Worm (Caenorhabditis elegans) whole organism, young adult: ENCODE results near the gene K12H6.10.
A peak's percentile ranks its signal among the peaks of the same experiment; 100 is the strongest.

Experiments used
- F23B12.7 ChIP-seq: sonication (generic microtip); optimal IDR thresholded peaks from 2 replicates; lab custom pipeline; 2017; ENCODE audit warnings: missing genetic modification characterization, mild to moderate bottlenecking, missing compliant biosample characterization, antibody characterized with exemption, moderate library complexity; ENCODE audit not compliant: insufficient read depth
- F57A8.1 ChIP-seq: fragments of 200-800 bp; sonication (Bioruptor generic); optimal IDR thresholded peaks from 2 replicates; lab custom pipeline; 2018; ENCODE audit warnings: mild to moderate bottlenecking, missing genetic modification characterization, moderate library complexity, missing compliant biosample characterization
- F57C9.4 ChIP-seq: sonication (generic microtip); optimal IDR thresholded peaks from 2 replicates; lab custom pipeline; 2017; ENCODE audit warnings: mild to moderate bottlenecking, missing genetic modification characterization, missing compliant biosample characterization
- Y53G8AR.9 ChIP-seq: fragments of 200-800 bp; sonication (Bioruptor generic); conservative IDR thresholded peaks from 2 replicates; pipeline ENCODE4 v1.3.6; 2022; ENCODE audit warnings: missing genetic modification reagents, missing genetic modification characterization, missing compliant biosample characterization
- Y56A3A.18 ChIP-seq: fragments of 200-800 bp; sonication (Bioruptor generic); IDR thresholded peaks from 2 replicates; pipeline ENCODE4 v1.3.6; 2022; ENCODE audit warnings: missing genetic modification reagents, missing genetic modification characterization, missing compliant biosample characterization
- aptf-3 ChIP-seq: fragments of 200-800 bp; sonication (Bioruptor generic); IDR thresholded peaks from 2 replicates; pipeline ENCODE4 v1.3.6; 2022; ENCODE audit warnings: missing genetic modification characterization, missing compliant biosample characterization
- attf-5 ChIP-seq: fragments of 200-800 bp; sonication (Bioruptor generic); optimal IDR thresholded peaks from 2 replicates; lab custom pipeline; 2018; ENCODE audit warnings: mild to moderate bottlenecking, missing genetic modification characterization, missing compliant biosample characterization
- cebp-1 ChIP-seq, 2 experiments: fragments of 200-800 bp in 1 of 2; sonication (Bioruptor generic) in 1 of 2; sonication (generic microtip) in 1 of 2; IDR thresholded peaks in 1 of 2; optimal IDR thresholded peaks in 1 of 2; 2 replicates each; pipeline versions ENCODE4 v1.3.6 to Lab custom; 2017 to 2022; ENCODE audit warnings: missing compliant biosample characterization in 2 of 2, missing genetic modification characterization in 2 of 2, mild to moderate bottlenecking in 1 of 2, missing genetic modification reagents in 1 of 2, moderate library complexity in 1 of 2
- ceh-100 ChIP-seq: fragments of 200-800 bp; sonication (Bioruptor generic); IDR thresholded peaks from 2 replicates; pipeline ENCODE4 v1.3.6; 2022; ENCODE audit warnings: missing genetic modification reagents, missing genetic modification characterization, missing compliant biosample characterization
- ceh-27 ChIP-seq: fragments of 200-800 bp; sonication (Bioruptor generic); optimal IDR thresholded peaks from 2 replicates; lab custom pipeline; 2018; ENCODE audit warnings: mild to moderate bottlenecking, missing genetic modification characterization, moderate library complexity, missing compliant biosample characterization
- dpl-1 ChIP-seq: fragments of 150-350 bp; optimal IDR thresholded peaks from 2 replicates; lab custom pipeline; 2014; ENCODE audit warnings: missing biosample characterization, missing genetic modification reagents, missing genetic modification characterization
- efl-1 ChIP-seq: fragments of 150-350 bp; optimal IDR thresholded peaks from 2 replicates; lab custom pipeline; 2014; ENCODE audit warnings: missing biosample characterization, missing genetic modification reagents, missing genetic modification characterization
- him-1 ChIP-seq: sonication (generic microtip); optimal IDR thresholded peaks from 2 replicates; lab custom pipeline; 2016; ENCODE audit warnings: missing genotype, missing genetic modification reagents, missing genetic modification characterization, missing compliant biosample characterization
- hlh-12 ChIP-seq: sonication (generic microtip); optimal IDR thresholded peaks from 2 replicates; lab custom pipeline; 2016; ENCODE audit warnings: missing genetic modification characterization, missing compliant biosample characterization
- hmg-1.2 ChIP-seq: fragments of 200-800 bp; sonication (Bioruptor generic); IDR thresholded peaks from 2 replicates; pipeline ENCODE4 v1.3.6; 2022; ENCODE audit warnings: missing genetic modification reagents, missing genetic modification characterization, missing compliant biosample characterization
- hrde-1 ChIP-seq: sonication (generic microtip); optimal IDR thresholded peaks from 2 replicates; lab custom pipeline; 2016; ENCODE audit warnings: missing genetic modification characterization, mild to moderate bottlenecking, missing compliant biosample characterization, moderate library complexity, missing genotype, missing genetic modification reagents, borderline replicate concordance
- lag-1 ChIP-seq: fragments of 200-800 bp; sonication (Bioruptor generic); IDR thresholded peaks from 2 replicates; pipeline ENCODE4 v1.3.6; 2022; ENCODE audit warnings: missing genetic modification reagents, missing genetic modification characterization, missing compliant biosample characterization
- let-526 ChIP-seq: fragments of 200-800 bp; sonication (Bioruptor generic); IDR thresholded peaks from 2 replicates; pipeline ENCODE4 v1.3.6; 2022; ENCODE audit warnings: missing genetic modification reagents, missing genetic modification characterization, missing compliant biosample characterization
- lin-26 ChIP-seq: fragments of 200-800 bp; sonication (Bioruptor generic); IDR thresholded peaks from 2 replicates; pipeline ENCODE4 v1.3.6; 2022; ENCODE audit warnings: missing genetic modification reagents, missing genetic modification characterization, missing compliant biosample characterization
- lin-40 ChIP-seq: sonication (generic microtip); optimal IDR thresholded peaks from 2 replicates; lab custom pipeline; 2016; ENCODE audit warnings: missing genetic modification characterization, mild to moderate bottlenecking, missing compliant biosample characterization, missing genotype, missing genetic modification reagents
- lir-1 ChIP-seq: fragments of 200-800 bp; sonication (Bioruptor generic); conservative IDR thresholded peaks from 2 replicates; pipeline ENCODE4 v1.3.6; 2022; ENCODE audit warnings: missing genetic modification reagents, missing genetic modification characterization, missing compliant biosample characterization
- madf-3 ChIP-seq: fragments of 200-800 bp; sonication (Bioruptor generic); IDR thresholded peaks from 2 replicates; pipeline ENCODE4 v1.3.6; 2022; ENCODE audit warnings: missing genetic modification reagents, missing genetic modification characterization, missing compliant biosample characterization
- mcd-1 ChIP-seq: fragments of 200-800 bp; sonication (Bioruptor generic); IDR thresholded peaks from 2 replicates; pipeline ENCODE4 v1.3.6; 2022; ENCODE audit warnings: missing genetic modification reagents, missing genetic modification characterization, missing compliant biosample characterization
- nhr-179 ChIP-seq: sonication (generic microtip); optimal IDR thresholded peaks from 2 replicates; lab custom pipeline; 2016; ENCODE audit warnings: mild to moderate bottlenecking, missing genetic modification characterization, missing compliant biosample characterization
- nhr-27 ChIP-seq: fragments of 200-800 bp; sonication (Bioruptor generic); optimal IDR thresholded peaks from 2 replicates; lab custom pipeline; 2018; ENCODE audit warnings: mild to moderate bottlenecking, missing genetic modification characterization, moderate library complexity, missing compliant biosample characterization
- nhr-80 ChIP-seq: sonication (generic microtip); optimal IDR thresholded peaks from 2 replicates; lab custom pipeline; 2016; ENCODE audit warnings: missing genetic modification characterization, missing compliant biosample characterization
- nhr-90 ChIP-seq: sonication (generic microtip); optimal IDR thresholded peaks from 2 replicates; lab custom pipeline; 2016; ENCODE audit warnings: missing genotype, mild to moderate bottlenecking, missing genetic modification characterization, missing compliant biosample characterization
- rcor-1 ChIP-seq: fragments of 200-800 bp; sonication (Bioruptor generic); IDR thresholded peaks from 2 replicates; pipeline ENCODE4 v1.3.6; 2022; ENCODE audit warnings: missing genetic modification reagents, missing genetic modification characterization, missing compliant biosample characterization
- snpc-4 ChIP-seq, 5 experiments: fragments of 150-350 bp in 1 of 5; sonication (generic microtip) in 4 of 5; optimal IDR thresholded peaks; 2 replicates each; lab custom pipeline; 2014 to 2018; ENCODE audit warnings: missing genetic modification characterization in 5 of 5, missing biosample characterization in 3 of 5, antibody characterized with exemption in 2 of 5, mild to moderate bottlenecking in 2 of 5, missing compliant biosample characterization in 2 of 5, missing genotype in 2 of 5, moderate library complexity in 2 of 5, missing genetic modification reagents in 1 of 5
- somi-1 ChIP-seq: fragments of 200-800 bp; sonication (Bioruptor generic); optimal IDR thresholded peaks from 2 replicates; lab custom pipeline; 2018; ENCODE audit warnings: mild to moderate bottlenecking, missing genetic modification characterization, missing compliant biosample characterization
- tbx-9 ChIP-seq: sonication (generic microtip); optimal IDR thresholded peaks from 2 replicates; lab custom pipeline; 2016; ENCODE audit warnings: borderline replicate concordance, missing genetic modification characterization, inconsistent platforms, missing compliant biosample characterization
- unc-62 ChIP-seq: fragments of 150-350 bp; optimal IDR thresholded peaks from 2 replicates; lab custom pipeline; 2014; ENCODE audit warnings: missing biosample characterization, missing genetic modification reagents, missing genetic modification characterization
- zfh-2 ChIP-seq: fragments of 200-800 bp; sonication (Bioruptor generic); conservative IDR thresholded peaks from 2 replicates; pipeline ENCODE4 v1.3.6; 2022; ENCODE audit warnings: missing genetic modification reagents, missing genetic modification characterization, missing compliant biosample characterization
- ztf-18 ChIP-seq: sonication (generic microtip); optimal IDR thresholded peaks from 2 replicates; lab custom pipeline; 2016; ENCODE audit warnings: missing genotype, mild to moderate bottlenecking, missing genetic modification characterization, missing compliant biosample characterization
- ztf-26 ChIP-seq: sonication (generic microtip); optimal IDR thresholded peaks from 2 replicates; lab custom pipeline; 2017; ENCODE audit warnings: missing genetic modification characterization, missing compliant biosample characterization

Gene K12H6.10

ce11 chrII:2801764-2802163 lies 20.9 kb upstream of the K12H6.10 start:
- TF ChIP-seq lir-1 (GFP tag; lab: Robert Waterston, UW): no peak
- no peak for TF ChIP-seq him-1
- peak; percentile 58; the same call in 1 of the 2 replicates for TF ChIP-seq zfh-2 (GFP tag; lab: Robert Waterston, UW)
- TF ChIP-seq snpc-4 (GFP tag; optimal IDR thresholded peaks at IDR 0.05; lab: Kevin White, UChicago): no peak
- no peak for TF ChIP-seq snpc-4 (tag; optimal IDR thresholded peaks at IDR 0.05; lab: Kevin White, UChicago)
- no peak for TF ChIP-seq lin-26 (GFP tag; lab: Robert Waterston, UW)
- peak; percentile 55 for TF ChIP-seq hmg-1.2 (GFP tag; lab: Robert Waterston, UW)
- TF ChIP-seq F57C9.4 (tag; lab: Kevin White, UChicago): no peak
- TF ChIP-seq dpl-1: no peak

- no peak for TF ChIP-seq efl-1 (GFP tag; lab: Kevin White, UChicago)
- TF ChIP-seq hrde-1: no peak
- TF ChIP-seq lin-40 (tag; lab: Kevin White, UChicago): no peak
- TF ChIP-seq hlh-12 (tag; lab: Kevin White, UChicago): no peak
- no peak for TF ChIP-seq unc-62 (GFP tag; lab: Kevin White, UChicago)
- no peak for TF ChIP-seq lag-1
- TF ChIP-seq cebp-1 (GFP tag; IDR thresholded peaks at IDR 0.05; lab: Robert Waterston, UW): no peak
- peak; percentile 44 for TF ChIP-seq cebp-1 (tag; optimal IDR thresholded peaks at IDR 0.05; lab: Kevin White, UChicago)
- peak; percentile 75 for TF ChIP-seq nhr-80 (tag; lab: Kevin White, UChicago)
- TF ChIP-seq hmg-1.2 (GFP tag; lab: Robert Waterston, UW): peak; percentile 91
These were observed 19.7 kb upstream of the K12H6.10 start for ce11 chrII:2802804-2803586.

- TF ChIP-seq nhr-179 (tag; lab: Kevin White, UChicago): no peak
- TF ChIP-seq cebp-1 (GFP tag; IDR thresholded peaks at IDR 0.05; lab: Robert Waterston, UW): no peak
- TF ChIP-seq cebp-1 (tag; optimal IDR thresholded peaks at IDR 0.05; lab: Kevin White, UChicago): peak; percentile 2
- no peak for TF ChIP-seq madf-3 (GFP tag; lab: Robert Waterston, UW)
- TF ChIP-seq nhr-27 (tag; lab: Kevin White, UChicago): no peak
- TF ChIP-seq F23B12.7: peak; percentile 36
- TF ChIP-seq ztf-18 (tag; lab: Kevin White, UChicago): no peak
- TF ChIP-seq nhr-80 (tag; lab: Kevin White, UChicago): no peak
- TF ChIP-seq hmg-1.2 (GFP tag; lab: Robert Waterston, UW): peak; percentile 33; the same call in 1 of the 2 replicates
- peak; percentile 45 for TF ChIP-seq somi-1 (GFP tag; lab: Kevin White, UChicago)
- TF ChIP-seq ceh-27 (GFP tag; lab: Kevin White, UChicago): no peak
- TF ChIP-seq ztf-26 (tag; lab: Kevin White, UChicago): no peak
- no peak for TF ChIP-seq tbx-9 (tag; lab: Kevin White, UChicago)
- TF ChIP-seq attf-5 (GFP tag; lab: Kevin White, UChicago): no peak
These were observed 18.4 kb upstream of the K12H6.10 start for ce11 chrII:2804245-2804644.

ce11 chrII:2804949-2805348 lies 17.7 kb upstream of the K12H6.10 start:
- TF ChIP-seq F57A8.1 (GFP tag; lab: Kevin White, UChicago) (no peak), rcor-1 (GFP tag; lab: Robert Waterston, UW) (no peak), nhr-90 (tag; lab: Kevin White, UChicago) (no peak), ceh-100 (peak; percentile 10; the same call in 1 of the 2 replicates), hmg-1.2 (GFP tag; lab: Robert Waterston, UW) (peak; percentile 81), Y56A3A.18 (no peak), nhr-80 (tag; lab: Kevin White, UChicago) (peak; percentile 65), let-526 (0 out of 2 replicates have a peak, but pooled peaks have one; percentile 30), aptf-3 (no peak), cebp-1 (GFP tag; IDR thresholded peaks at IDR 0.05; lab: Robert Waterston, UW) (no peak), cebp-1 (tag; optimal IDR thresholded peaks at IDR 0.05; lab: Kevin White, UChicago) (peak; percentile 46), mcd-1 (GFP tag; lab: Robert Waterston, UW) (0 out of 2 replicates have a peak, but pooled peaks have one; percentile 25), zfh-2 (GFP tag; lab: Robert Waterston, UW) (no peak), Y53G8AR.9 (GFP tag; lab: Robert Waterston, UW) (0 out of 2 replicates have a peak, but pooled peaks have one; percentile 29)
